Fruit fly (Drosophila melanogaster) whole organism: ENCODE results near the gene CG31248.

Experiments
- CG8478 ChIP-seq: fragments of >200 bp; optimal IDR thresholded peaks from 2 replicates; lab custom pipeline; 2018; ENCODE audit warnings: inconsistent platforms
- Dll ChIP-seq: fragments of >200 bp; optimal IDR thresholded peaks from 2 replicates; lab custom pipeline; 2017
- EcR ChIP-seq, 2 experiments: fragments of >200 bp; optimal IDR thresholded peaks; 2 replicates each; lab custom pipeline; 2017; ENCODE audit warnings: missing biosample characterization in 2 of 2, missing genetic modification characterization in 2 of 2, missing genetic modification reagents in 2 of 2
- pan ChIP-seq: fragments of >200 bp; optimal IDR thresholded peaks from 2 replicates; lab custom pipeline; 2017
- psq ChIP-seq: fragments of >200 bp; optimal IDR thresholded peaks from 2 replicates; lab custom pipeline; 2017
- usp ChIP-seq: fragments of >200 bp; optimal IDR thresholded peaks from 2 replicates; lab custom pipeline; 2017; ENCODE audit warnings: missing biosample characterization, missing genetic modification characterization, mixed read lengths

CG31248 gene

dm6 chr3R:7129280-7130069 lies at the start of gene CG31248:
Gene CG31248 (plus strand): TSS chr3R:7129320.
- TF ChIP-seq pan (lab: Kevin White, UChicago), result no peak
- TF ChIP-seq CG8478 (lab: Kevin White, UChicago), result no peak
- no peak for TF ChIP-seq psq
- TF ChIP-seq usp (GFP tag; lab: Kevin White, UChicago), result no peak
- no peak for TF ChIP-seq Dll (lab: Kevin White, UChicago)
- no peak for TF ChIP-seq EcR (GFP tag; optimal IDR thresholded peaks at IDR 0.05; lab: Kevin White, UChicago)

dm6 chr3R:7079718-7080117 lies 49.4 kb upstream of the CG31248 start:
- no peak for TF ChIP-seq EcR (GFP tag; optimal IDR thresholded peaks at IDR 0.05; lab: Kevin White, UChicago)
- no peak for TF ChIP-seq pan (lab: Kevin White, UChicago)

- TF ChIP-seq CG8478 (lab: Kevin White, UChicago) (no peak), psq (no peak), Dll (lab: Kevin White, UChicago) (no peak)
These were observed 48.8 kb upstream of the CG31248 start, which contains the start of gene Ref1 for dm6 chr3R:7080157-7080916. Gene Ref1 (minus strand): TSS chr3R:7080387.

dm6 chr3R:7081972-7082371 lies 47.1 kb upstream of the CG31248 start, which contains the start of gene Dpck:
Gene Dpck (plus strand): TSS chr3R:7082182.
- TF ChIP-seq pan (lab: Kevin White, UChicago), result no peak
- TF ChIP-seq usp (GFP tag; lab: Kevin White, UChicago), result no peak
- no peak for TF ChIP-seq psq
- TF ChIP-seq EcR (GFP tag; optimal IDR thresholded peaks at IDR 0.05; lab: Kevin White, UChicago), result no peak
- no peak for TF ChIP-seq Dll (lab: Kevin White, UChicago)
- TF ChIP-seq CG8478 (lab: Kevin White, UChicago), result no peak

DNA sequence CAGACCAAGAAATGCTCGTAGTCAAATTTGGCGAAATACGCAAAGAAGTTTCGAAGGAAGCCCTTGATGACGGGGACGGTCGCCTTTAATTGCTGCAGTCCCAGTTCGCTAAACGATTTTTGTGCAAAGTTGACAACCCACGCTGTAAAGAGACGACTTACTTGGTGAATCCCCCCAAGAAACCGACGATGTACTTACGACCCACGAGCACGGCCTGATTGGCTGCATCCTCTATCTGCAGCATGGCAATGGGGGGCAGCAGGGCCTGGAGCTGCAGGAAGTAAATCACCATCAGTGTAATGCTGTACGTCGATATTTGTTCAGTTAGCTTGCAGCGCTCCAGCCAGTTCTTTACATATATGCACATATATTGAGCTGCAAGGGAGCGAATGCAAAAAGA lies 45.4 kb upstream of the CG31248 start:
- TF ChIP-seq CG8478 (lab: Kevin White, UChicago) (no peak), usp (GFP tag; lab: Kevin White, UChicago) (no peak), EcR (GFP tag; optimal IDR thresholded peaks at IDR 0.05; lab: Kevin White, UChicago) (no peak)

dm6 chr3R:7085455-7085854 lies 43.7 kb upstream of the CG31248 start:
- no peak for TF ChIP-seq psq
- TF ChIP-seq EcR (GFP tag; optimal IDR thresholded peaks at IDR 0.05; lab: Kevin White, UChicago), result no peak
- no peak for TF ChIP-seq CG8478 (lab: Kevin White, UChicago)
- no peak for TF ChIP-seq Dll (lab: Kevin White, UChicago)
- no peak for TF ChIP-seq pan (lab: Kevin White, UChicago)
- no peak for TF ChIP-seq usp (GFP tag; lab: Kevin White, UChicago)

DNA sequence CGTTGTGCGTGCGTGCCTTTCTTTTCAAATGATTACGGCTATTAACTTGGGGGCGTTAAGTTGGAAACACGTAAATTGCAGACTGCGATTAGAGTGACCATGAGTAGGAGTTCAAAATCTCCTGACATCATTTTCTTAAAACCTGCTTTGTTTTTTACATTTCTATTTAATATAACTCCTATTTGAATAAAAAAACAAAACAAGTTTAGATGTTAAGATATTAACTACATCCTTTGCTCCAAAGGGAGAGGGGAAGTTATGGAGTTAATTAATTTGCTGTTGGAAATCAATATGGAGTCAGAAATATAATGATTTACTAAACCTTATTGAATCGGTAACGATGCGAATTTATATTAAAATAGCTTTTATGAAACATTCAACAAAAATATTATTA lies 43.1 kb upstream of the CG31248 start, which contains the start of gene Tailor:
Gene Tailor, minus strand, starts transcription at position 101 of the 394 bp plus-strand sequence.
- TF ChIP-seq Dll (lab: Kevin White, UChicago) (no peak), usp (GFP tag; lab: Kevin White, UChicago) (no peak), psq (no peak), CG8478 (lab: Kevin White, UChicago) (no peak), EcR (GFP tag; optimal IDR thresholded peaks at IDR 0.05; lab: Kevin White, UChicago) (no peak), pan (lab: Kevin White, UChicago) (no peak)

- TF ChIP-seq pan (lab: Kevin White, UChicago) (no peak), Dll (lab: Kevin White, UChicago) (no peak), EcR (GFP tag; optimal IDR thresholded peaks at IDR 0.05; lab: Kevin White, UChicago) (no peak), usp (GFP tag; lab: Kevin White, UChicago) (no peak), CG8478 (lab: Kevin White, UChicago) (no peak), psq (no peak)
These were observed 42.5 kb upstream of the CG31248 start, which contains the start of gene alphaTub84B for dm6 chr3R:7086377-7087200. Gene alphaTub84B (plus strand): TSS chr3R:7086599.

DNA sequence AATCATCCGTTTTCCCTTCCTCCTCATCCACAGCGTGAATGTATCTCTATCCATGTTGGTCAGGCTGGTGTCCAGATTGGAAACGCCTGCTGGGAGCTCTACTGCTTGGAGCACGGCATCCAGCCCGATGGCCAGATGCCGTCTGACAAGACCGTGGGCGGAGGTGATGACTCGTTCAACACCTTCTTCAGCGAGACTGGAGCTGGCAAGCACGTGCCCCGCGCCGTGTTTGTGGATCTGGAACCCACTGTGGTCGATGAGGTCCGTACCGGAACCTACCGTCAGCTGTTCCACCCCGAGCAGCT lies 42.0 kb upstream of the CG31248 start:
- TF ChIP-seq Dll (lab: Kevin White, UChicago) (no peak), pan (lab: Kevin White, UChicago) (no peak), CG8478 (lab: Kevin White, UChicago) (no peak), EcR (GFP tag; optimal IDR thresholded peaks at IDR 0.05; lab: Kevin White, UChicago) (no peak), usp (GFP tag; lab: Kevin White, UChicago) (no peak), psq (no peak)

- TF ChIP-seq CG8478 (lab: Kevin White, UChicago), result no peak
- no peak for TF ChIP-seq Dll (lab: Kevin White, UChicago)
- no peak for TF ChIP-seq psq
- TF ChIP-seq usp (GFP tag; lab: Kevin White, UChicago), result no peak
- TF ChIP-seq pan (lab: Kevin White, UChicago), result no peak
- TF ChIP-seq EcR (GFP tag; optimal IDR thresholded peaks at IDR 0.05; lab: Kevin White, UChicago), result no peak
These were observed 41.2 kb upstream of the CG31248 start for dm6 chr3R:7087904-7088303.

- TF ChIP-seq psq, result no peak
- TF ChIP-seq usp (GFP tag; lab: Kevin White, UChicago), result no peak
- TF ChIP-seq CG8478 (lab: Kevin White, UChicago), result no peak
- TF ChIP-seq EcR (GFP tag; optimal IDR thresholded peaks at IDR 0.05; lab: Kevin White, UChicago), result no peak
- no peak for TF ChIP-seq pan (lab: Kevin White, UChicago)
- no peak for TF ChIP-seq Dll (lab: Kevin White, UChicago)
These were observed 40.2 kb upstream of the CG31248 start for dm6 chr3R:7088837-7089361.
